Worm (Caenorhabditis elegans): ENCODE results near the gene crn-3.

crn-3 gene

ce11 chrII:10542654-10543456, 45.0 kb upstream of the crn-3 start (continued):
- TF ChIP-seq hsf-1 (GFP tag; IDR thresholded peaks at IDR 0.05) (peak; percentile 57), F57A8.1 (GFP tag; optimal IDR thresholded peaks at IDR 0.05) (no peak), madf-10 (tag; optimal IDR thresholded peaks at IDR 0.05) (no peak), pha-4 (tag; optimal IDR thresholded peaks at IDR 0.05) (no peak), mel-28 (tag; optimal IDR thresholded peaks at IDR 0.05; ENCODE audit: borderline replicate concordance) (peak; percentile 63), B0261.1 (tag; optimal IDR thresholded peaks at IDR 0.05) (no peak), ceh-40 (GFP tag; IDR thresholded peaks at IDR 0.05) (peak; percentile 48; the same call in 1 of the 2 replicates), somi-1 (GFP tag; optimal IDR thresholded peaks at IDR 0.05) (peak; percentile 32), attf-6 (GFP tag; IDR thresholded peaks at IDR 0.05) (no peak), ceh-100 (GFP tag; IDR thresholded peaks at IDR 0.05) (no peak), lag-1 (GFP tag; IDR thresholded peaks at IDR 0.05) (0 out of 2 replicates have a peak, but pooled peaks have one; percentile 10), lir-1 (GFP tag; conservative IDR thresholded peaks at IDR 0.05) (no peak), lin-35 (GFP tag; optimal IDR thresholded peaks at IDR 0.05) (peak in 2 of 3 experiments; percentile 10 to 11), aptf-3 (GFP tag; IDR thresholded peaks at IDR 0.05) (no peak), snpc-1.1 (tag; optimal IDR thresholded peaks at IDR 0.05; ENCODE audit: insufficient read depth) (no peak), tlf-1 (GFP tag; optimal IDR thresholded peaks at IDR 0.05) (peak; percentile 31), Y79H2A.3 (GFP tag; conservative IDR thresholded peaks at IDR 0.05) (no peak), rec-8 (tag; optimal IDR thresholded peaks at IDR 0.05) (no peak), lin-26 (GFP tag; IDR thresholded peaks at IDR 0.05) (peak; percentile 68), sptf-2 (GFP tag; optimal IDR thresholded peaks at IDR 0.05) (no peak), K12H6.12 (tag; optimal IDR thresholded peaks at IDR 0.05) (no peak), repo-1 (tag; optimal IDR thresholded peaks at IDR 0.05) (no peak), Y95B8A.8 (GFP tag; IDR thresholded peaks at IDR 0.05) (peak; percentile 16; the same call in 1 of the 2 replicates), him-1 (tag; optimal IDR thresholded peaks at IDR 0.05) (no peak), ccch-3 (GFP tag; optimal IDR thresholded peaks at IDR 0.05) (no peak), hlh-12 (tag; optimal IDR thresholded peaks at IDR 0.05) (no peak), egl-44 (GFP tag; IDR thresholded peaks at IDR 0.05) (peak; percentile 19; the same call in 1 of the 2 replicates), lsl-1 (GFP tag; optimal IDR thresholded peaks at IDR 0.05) (no peak), dpl-1 (GFP tag; optimal IDR thresholded peaks at IDR 0.05) (no peak), cebp-1 (GFP tag; IDR thresholded peaks at IDR 0.05) (no peak), cebp-1 (tag; optimal IDR thresholded peaks at IDR 0.05) (peak; percentile 67), F22D6.2 (tag; optimal IDR thresholded peaks at IDR 0.05) (no peak), ceh-91 (GFP tag; IDR thresholded peaks at IDR 0.05) (no peak), nhr-27 (tag; optimal IDR thresholded peaks at IDR 0.05) (peak; percentile 9)

ce11 chrII:10543457-10544137, 44.2 kb upstream of the crn-3 start:
- TF ChIP-seq C17E4.6 (GFP tag; IDR thresholded peaks at IDR 0.05), result no peak
- no peak for TF ChIP-seq pha-4 (tag; optimal IDR thresholded peaks at IDR 0.05)
- TF ChIP-seq snpc-1.3 (tag; optimal IDR thresholded peaks at IDR 0.05; ENCODE audit: insufficient read depth), result peak; percentile 25
- no peak for TF ChIP-seq K11D2.4 (GFP tag; IDR thresholded peaks at IDR 0.05)
- no peak for TF ChIP-seq efl-1 (GFP tag; optimal IDR thresholded peaks at IDR 0.05)
- no peak for TF ChIP-seq nhr-90 (tag; optimal IDR thresholded peaks at IDR 0.05)
- TF ChIP-seq ZK185.1 (tag; optimal IDR thresholded peaks at IDR 0.05; ENCODE audit: poor library complexity, severe bottlenecking), result peak; percentile 36
- TF ChIP-seq F57C9.4 (tag; optimal IDR thresholded peaks at IDR 0.05), result peak; percentile 66
- no peak for TF ChIP-seq F57A8.1 (GFP tag; optimal IDR thresholded peaks at IDR 0.05)
- TF ChIP-seq B0336.3 (GFP tag; IDR thresholded peaks at IDR 0.05), result no peak; the same call in 1 of the 2 replicates
- TF ChIP-seq mes-4 (tag; optimal IDR thresholded peaks at IDR 0.05), result no peak
- TF ChIP-seq fkh-3 (tag; optimal IDR thresholded peaks at IDR 0.05), result no peak
- peak; percentile 39; the same call in 1 of the 2 replicates for TF ChIP-seq attf-3 (GFP tag; conservative IDR thresholded peaks at IDR 0.05)
- peak; percentile 70 for TF ChIP-seq Y95B8A.8 (GFP tag; IDR thresholded peaks at IDR 0.05)
- no peak for TF ChIP-seq somi-1 (GFP tag; optimal IDR thresholded peaks at IDR 0.05)
- TF ChIP-seq madf-6 (GFP tag; IDR thresholded peaks at IDR 0.05), result peak; percentile 27; the same call in 1 of the 2 replicates
